Fruit fly (Drosophila melanogaster): Measurements from ENCODE around the gene Vps45.

Gene Vps45

DNA sequence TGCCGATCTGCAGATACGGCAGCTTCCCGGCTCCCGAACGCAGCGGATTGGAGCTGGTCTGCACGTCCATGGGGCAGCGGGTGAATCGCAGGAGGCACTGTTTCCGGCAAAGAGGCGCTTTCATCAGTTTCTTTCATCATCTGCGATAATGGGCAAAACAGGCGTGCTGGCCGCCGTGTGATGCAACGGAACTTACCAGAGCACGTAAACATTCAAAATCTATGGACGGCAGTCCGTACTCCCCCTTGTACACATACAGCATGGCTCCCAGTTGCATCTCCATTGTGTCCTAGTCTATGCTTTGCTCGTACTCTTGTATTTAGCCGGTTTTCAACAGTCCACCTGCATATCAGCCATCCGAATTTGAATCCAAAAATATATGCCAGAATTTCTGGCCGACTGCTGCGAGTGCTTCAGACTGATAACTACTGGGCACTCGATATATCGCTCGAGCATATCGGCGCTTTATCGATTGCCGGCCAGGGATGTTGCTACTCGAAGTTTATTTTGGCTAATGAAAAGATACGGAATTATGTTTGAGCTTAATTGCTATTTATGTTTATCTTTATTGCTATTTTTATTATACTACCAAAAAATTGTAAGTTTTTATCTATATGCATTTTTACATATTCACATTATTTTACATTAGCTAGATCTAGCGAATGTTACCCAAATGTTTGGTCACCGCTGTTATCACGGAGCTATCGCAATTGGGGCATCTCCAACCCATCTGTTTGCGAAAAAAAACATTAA, at the start of gene Vps45, which contains the start of gene CG9393 (continued):
- peak; percentile 68 for TF ChIP-seq CG30020 (tag; optimal IDR thresholded peaks at IDR 0.05)
- TF ChIP-seq CG6175 (GFP tag; IDR thresholded peaks at IDR 0.05) = no peak
- TF ChIP-seq CG14667 (GFP tag; IDR thresholded peaks at IDR 0.05) = no peak; the same call in 1 of the 2 replicates
- TF ChIP-seq Opbp (GFP tag; IDR thresholded peaks at IDR 0.05; ENCODE audit: partially characterized antibody) = peak; percentile 90
- no peak; the same call in 2 of the 3 replicates for TF ChIP-seq ken (GFP tag; IDR thresholded peaks at IDR 0.05)
- no peak for TF ChIP-seq CG4360 (GFP tag; IDR thresholded peaks at IDR 0.05)
- no peak for TF ChIP-seq CG12236 (GFP tag; optimal IDR thresholded peaks at IDR 0.05)
- TF ChIP-seq br (optimal IDR thresholded peaks at IDR 0.05) = no peak
- peak; percentile 24 for TF ChIP-seq CG10209 (GFP tag; optimal IDR thresholded peaks at IDR 0.05)
- peak; percentile 80 for TF ChIP-seq Max (GFP tag; optimal IDR thresholded peaks at IDR 0.05)
- TF ChIP-seq CG13775 (GFP tag; optimal IDR thresholded peaks at IDR 0.05) = peak; percentile 68
- peak; percentile 81 for TF ChIP-seq zen2 (GFP tag; IDR thresholded peaks at IDR 0.05; ENCODE audit: partially characterized antibody)
- no peak for TF ChIP-seq CG6854 (GFP tag; optimal IDR thresholded peaks at IDR 0.05)
- peak; percentile 67 for TF ChIP-seq CG2712 (tag; optimal IDR thresholded peaks at IDR 0.05)
- no peak for TF ChIP-seq jing (GFP tag; optimal IDR thresholded peaks at IDR 0.05)
- TF ChIP-seq zfh1 (GFP tag; IDR thresholded peaks at IDR 0.05) = no peak
- peak; percentile 52 for TF ChIP-seq NC2β (GFP tag; optimal IDR thresholded peaks at IDR 0.05)
- peak; percentile 5 for TF ChIP-seq CG6683 (GFP tag; optimal IDR thresholded peaks at IDR 0.05)
- TF ChIP-seq peb (GFP tag; IDR thresholded peaks at IDR 0.05) = no peak
- no peak for TF ChIP-seq CG1792 (GFP tag; optimal IDR thresholded peaks at IDR 0.05)
- TF ChIP-seq hth (optimal IDR thresholded peaks at IDR 0.05) = no peak
- peak; percentile 90 for TF ChIP-seq Doc3 (GFP tag; IDR thresholded peaks at IDR 0.05; ENCODE audit: partially characterized antibody)
- TF ChIP-seq CG6254 (GFP tag; optimal IDR thresholded peaks at IDR 0.05) = no peak
- TF ChIP-seq CG4854 (GFP tag; optimal IDR thresholded peaks at IDR 0.05) = peak; percentile 43
- TF ChIP-seq Nf-YB (GFP tag; optimal IDR thresholded peaks at IDR 0.05) = peak; percentile 17
- no peak for TF ChIP-seq gsb (GFP tag; IDR thresholded peaks at IDR 0.05)
- peak; percentile 78 for TF ChIP-seq trem (tag; optimal IDR thresholded peaks at IDR 0.05)
- no peak for TF ChIP-seq corto (GFP tag; optimal IDR thresholded peaks at IDR 0.05)
- no peak; the same call in 1 of the 2 replicates for TF ChIP-seq CG14014 (GFP tag; IDR thresholded peaks at IDR 0.05)
- peak; percentile 79 for TF ChIP-seq Hsf (GFP tag; optimal IDR thresholded peaks at IDR 0.05)
- TF ChIP-seq CG10267 (tag; optimal IDR thresholded peaks at IDR 0.05) = peak; percentile 65
- TF ChIP-seq Ada2b (GFP tag; IDR thresholded peaks at IDR 0.05) = peak; percentile 15; the same call in 1 of the 2 replicates
- TF ChIP-seq CG10979 (tag; optimal IDR thresholded peaks at IDR 0.05) = peak; percentile 45
- peak in 1 of 2 experiments; percentile 78 for TF ChIP-seq tll (GFP tag; optimal IDR thresholded peaks at IDR 0.05)
- TF ChIP-seq CG12942 (GFP tag; optimal IDR thresholded peaks at IDR 0.05) = peak; percentile 61
- 0 out of 2 replicates have a peak, but pooled peaks have one; percentile 35 for TF ChIP-seq CG17328 (GFP tag; IDR thresholded peaks at IDR 0.05)
- peak; percentile 91 for TF ChIP-seq Dref (GFP tag; IDR thresholded peaks at IDR 0.05)
- no peak for TF ChIP-seq H15 (GFP tag; IDR thresholded peaks at IDR 0.05)
- 0 out of 3 replicates have a peak, but pooled peaks have one; percentile 4 for TF ChIP-seq CG2889 (GFP tag; IDR thresholded peaks at IDR 0.05)
- TF ChIP-seq CG8089 (GFP tag; optimal IDR thresholded peaks at IDR 0.05) = peak; percentile 46
- TF ChIP-seq CG30403 (GFP tag; optimal IDR thresholded peaks at IDR 0.05) = peak; percentile 77
- TF ChIP-seq ato (GFP tag; IDR thresholded peaks at IDR 0.05; ENCODE audit: partially characterized antibody) = peak; percentile 87
- peak; percentile 88 for TF ChIP-seq CG2120 (GFP tag; optimal IDR thresholded peaks at IDR 0.05)
- TF ChIP-seq CG17802 (tag; optimal IDR thresholded peaks at IDR 0.05) = peak; percentile 5
- no peak for TF ChIP-seq C15 (GFP tag; IDR thresholded peaks at IDR 0.05)
- no peak for TF ChIP-seq CG1832 (GFP tag; optimal IDR thresholded peaks at IDR 0.05)
- peak; percentile 37 for TF ChIP-seq emc (GFP tag; optimal IDR thresholded peaks at IDR 0.05)
- TF ChIP-seq Rx (GFP tag; IDR thresholded peaks at IDR 0.05) = 0 out of 2 replicates have a peak, but pooled peaks have one; percentile 23
- TF ChIP-seq tap (tag; optimal IDR thresholded peaks at IDR 0.05) = no peak
- peak; percentile 54 for TF ChIP-seq Camta (GFP tag; optimal IDR thresholded peaks at IDR 0.05)

All from whole organism, embryonic.